Fruit fly (Drosophila melanogaster) whole organism, wandering third instar larva: ENCODE data around the gene CG10660.

Source experiments
- Abd-B ChIP-seq: fragments of >200 bp; optimal IDR thresholded peaks from 2 replicates; lab custom pipeline; 2017; ENCODE audit warnings: missing biosample characterization, missing genetic modification characterization
- CG32264 ChIP-seq: fragments of 200-800 bp; sonication (Bioruptor generic); optimal IDR thresholded peaks from 2 replicates; lab custom pipeline; 2016; ENCODE audit warnings: missing biosample characterization, missing genetic modification characterization
- CG9705 ChIP-seq: fragments of 200-800 bp; sonication (Bioruptor generic); optimal IDR thresholded peaks from 2 replicates; lab custom pipeline; 2018; ENCODE audit warnings: missing biosample characterization, mild to moderate bottlenecking, missing genetic modification characterization
- CrebA ChIP-seq: fragments of 200-800 bp; sonication (Bioruptor generic); optimal IDR thresholded peaks from 2 replicates; lab custom pipeline; 2016; ENCODE audit warnings: missing biosample characterization, mild to moderate bottlenecking, missing genetic modification characterization, borderline replicate concordance
- Dfd ChIP-seq: fragments of >200 bp; optimal IDR thresholded peaks from 2 replicates; lab custom pipeline; 2017; ENCODE audit warnings: missing biosample characterization, missing genetic modification characterization
- Dif ChIP-seq: fragments of 200-275, 200-300 bp; sonication (Bioruptor generic); optimal IDR thresholded peaks from 2 replicates; lab custom pipeline; 2018; ENCODE audit warnings: missing biosample characterization, missing genetic modification characterization; ENCODE audit not compliant: partially characterized antibody
- GATAd ChIP-seq: sonication (Bioruptor generic); optimal IDR thresholded peaks from 2 replicates; lab custom pipeline; 2016; ENCODE audit warnings: missing biosample characterization, missing genetic modification characterization
- HLH106 ChIP-seq: fragments of 200-800 bp; optimal IDR thresholded peaks from 3 replicates; lab custom pipeline; 2019; ENCODE audit warnings: missing biosample characterization, mild to moderate bottlenecking, missing genetic modification characterization, moderate library complexity
- Hnf4 ChIP-seq: fragments of 200-800 bp; sonication (Bioruptor generic); optimal IDR thresholded peaks from 2 replicates; lab custom pipeline; 2016; ENCODE audit warnings: missing biosample characterization, mild to moderate bottlenecking, missing genetic modification characterization
- Hr78 ChIP-seq: fragments of >200 bp; optimal IDR thresholded peaks from 2 replicates; lab custom pipeline; 2017; ENCODE audit warnings: missing biosample characterization, missing genetic modification characterization
- Hr83 ChIP-seq: fragments of 200-300 bp; sonication (Bioruptor generic); optimal IDR thresholded peaks from 2 replicates; lab custom pipeline; 2016; ENCODE audit warnings: missing biosample characterization, mild to moderate bottlenecking, missing genetic modification characterization, moderate library complexity; ENCODE audit not compliant: poor library complexity, severe bottlenecking
- Jra ChIP-seq: sonication (Bioruptor generic); optimal IDR thresholded peaks from 2 replicates; lab custom pipeline; 2016; ENCODE audit warnings: missing biosample characterization, missing genetic modification characterization
- Mio ChIP-seq: sonication (Bioruptor generic); optimal IDR thresholded peaks from 2 replicates; lab custom pipeline; 2016; ENCODE audit warnings: missing biosample characterization, missing genetic modification characterization
- Myc ChIP-seq: fragments of >200 bp; optimal IDR thresholded peaks from 2 replicates; lab custom pipeline; 2017
- N ChIP-seq: fragments of >200 bp; optimal IDR thresholded peaks from 2 replicates; lab custom pipeline; 2018; ENCODE audit warnings: missing biosample characterization, missing external identifiers, missing genetic modification characterization
- OdsH ChIP-seq: fragments of 200-800 bp; sonication (Bioruptor generic); optimal IDR thresholded peaks from 2 replicates; lab custom pipeline; 2016; ENCODE audit warnings: missing biosample characterization, mild to moderate bottlenecking, missing genetic modification characterization
- Rel ChIP-seq, 2 experiments: fragments of 200-800 bp; sonication (Bioruptor generic) in 1 of 2; optimal IDR thresholded peaks; 2 replicates in 1 of 2; 3 replicates in 1 of 2; lab custom pipeline; 2016 to 2019; ENCODE audit warnings: mild to moderate bottlenecking in 2 of 2, missing biosample characterization in 2 of 2, missing genetic modification characterization in 2 of 2, moderate library complexity in 1 of 2
- Sp1 ChIP-seq: fragments of 200-800 bp; sonication (Bioruptor generic); optimal IDR thresholded peaks from 3 replicates; lab custom pipeline; 2019; ENCODE audit warnings: missing biosample characterization, mild to moderate bottlenecking, missing genetic modification characterization, moderate library complexity
- Vsx2 ChIP-seq: fragments of 200-300, 225-300 bp; sonication (Bioruptor generic); optimal IDR thresholded peaks from 2 replicates; lab custom pipeline; 2018; ENCODE audit warnings: missing biosample characterization, missing genetic modification characterization; ENCODE audit not compliant: partially characterized antibody
- br ChIP-seq: fragments of 200-800 bp; sonication (Bioruptor generic); optimal IDR thresholded peaks from 2 replicates; lab custom pipeline; 2016; ENCODE audit warnings: missing biosample characterization, missing genetic modification characterization
- brk ChIP-seq: fragments of 200-800 bp; sonication (Bioruptor generic); optimal IDR thresholded peaks from 2 replicates; lab custom pipeline; 2016; ENCODE audit warnings: missing biosample characterization, mild to moderate bottlenecking, missing genetic modification characterization
- dl ChIP-seq, 2 experiments: fragments of 175-275, 200-275 bp in 1 of 2; fragments of 200-275 bp in 1 of 2; sonication (Bioruptor generic); optimal IDR thresholded peaks; lab custom pipeline; 2018; ENCODE audit warnings: mild to moderate bottlenecking in 2 of 2, missing biosample characterization in 2 of 2, missing genetic modification characterization in 2 of 2, moderate library complexity in 2 of 2; ENCODE audit not compliant: partially characterized antibody in 2 of 2, insufficient read depth in 1 of 2
- dmrt93B ChIP-seq: fragments of 200-800 bp; sonication (Bioruptor generic); optimal IDR thresholded peaks from 2 replicates; lab custom pipeline; 2018; ENCODE audit warnings: missing biosample characterization, mild to moderate bottlenecking, missing genetic modification characterization
- dsf ChIP-seq: sonication (Bioruptor generic); optimal IDR thresholded peaks from 2 replicates; lab custom pipeline; 2016; ENCODE audit warnings: missing biosample characterization, missing genetic modification characterization, borderline replicate concordance
- ey ChIP-seq: fragments of 200-800 bp; sonication (Bioruptor generic); optimal IDR thresholded peaks from 2 replicates; lab custom pipeline; 2016; ENCODE audit warnings: missing biosample characterization, missing genetic modification characterization
- foxo ChIP-seq, 2 experiments: fragments of 200-800 bp; sonication (Bioruptor generic); optimal IDR thresholded peaks; 2 replicates in 1 of 2; 3 replicates in 1 of 2; lab custom pipeline; 2016 to 2017; ENCODE audit warnings: missing biosample characterization in 2 of 2, missing genetic modification characterization in 2 of 2
- fru ChIP-seq: fragments of 200-800 bp; sonication (Bioruptor generic); optimal IDR thresholded peaks from 3 replicates; lab custom pipeline; 2016; ENCODE audit warnings: missing biosample characterization, mild to moderate bottlenecking, missing genetic modification characterization
- h ChIP-seq: fragments of 200-800 bp; sonication (Bioruptor generic); optimal IDR thresholded peaks from 3 replicates; lab custom pipeline; 2016; ENCODE audit warnings: missing biosample characterization, mild to moderate bottlenecking, missing genetic modification characterization
- jim ChIP-seq: fragments of 175-275, 200-325 bp; sonication (Bioruptor generic); optimal IDR thresholded peaks from 2 replicates; lab custom pipeline; 2016; ENCODE audit warnings: missing biosample characterization, mild to moderate bottlenecking, missing genetic modification characterization
- lola ChIP-seq: fragments of >200 bp; optimal IDR thresholded peaks from 2 replicates; lab custom pipeline; 2017; ENCODE audit warnings: missing biosample characterization, missing genetic modification characterization
- pan ChIP-seq: fragments of >200 bp; optimal IDR thresholded peaks from 2 replicates; lab custom pipeline; 2017
- psq ChIP-seq: fragments of 200-800 bp; sonication (Bioruptor generic); optimal IDR thresholded peaks from 3 replicates; lab custom pipeline; 2017; ENCODE audit warnings: missing biosample characterization, mild to moderate bottlenecking, missing genetic modification characterization, moderate library complexity
- rgr ChIP-seq: fragments of 200-800 bp; sonication (Bioruptor generic); optimal IDR thresholded peaks from 3 replicates; lab custom pipeline; 2016; ENCODE audit warnings: missing biosample characterization, mild to moderate bottlenecking, missing genetic modification characterization
- sage ChIP-seq: fragments of 200-800 bp; sonication (Bioruptor generic); optimal IDR thresholded peaks from 2 replicates; lab custom pipeline; 2016; ENCODE audit warnings: missing biosample characterization, mild to moderate bottlenecking, missing genetic modification characterization
- sv ChIP-seq: fragments of 200-800 bp; sonication (Bioruptor generic); optimal IDR thresholded peaks from 3 replicates; lab custom pipeline; 2016; ENCODE audit warnings: missing biosample characterization, missing genetic modification characterization
- tai ChIP-seq: sonication (Bioruptor generic); optimal IDR thresholded peaks from 2 replicates; lab custom pipeline; 2016; ENCODE audit warnings: missing biosample characterization, missing genetic modification characterization
- usp ChIP-seq: fragments of >200 bp; optimal IDR thresholded peaks from 2 replicates; lab custom pipeline; 2017; ENCODE audit warnings: missing biosample characterization, missing genetic modification characterization
- woc ChIP-seq: sonication (Bioruptor generic); optimal IDR thresholded peaks from 2 replicates; lab custom pipeline; 2016; ENCODE audit warnings: missing biosample characterization, mild to moderate bottlenecking, missing genetic modification characterization

Gene CG10660

DNA sequence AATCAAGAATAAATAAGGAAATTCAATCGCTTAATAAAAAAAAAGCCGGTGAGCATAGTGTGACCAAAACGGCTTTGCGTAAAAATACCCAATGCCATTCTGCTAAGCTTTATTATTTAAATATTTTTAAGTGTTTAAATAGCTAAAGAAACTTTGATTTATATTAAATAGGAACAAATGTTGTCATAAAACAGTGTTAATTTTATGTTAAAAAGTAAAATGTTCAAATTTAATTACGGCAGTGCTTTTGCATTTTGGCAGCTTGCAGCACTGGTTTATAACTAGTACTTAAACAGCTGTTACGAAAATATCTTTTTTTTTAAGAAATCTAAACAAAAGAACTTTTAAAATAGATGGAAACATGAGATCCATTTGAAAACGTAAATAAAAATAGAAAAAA, 10.8 kb upstream of the CG10660 start, which contains the start of the genes CG10638 and CG10681:
TSS of gene CG10638 (minus strand) at position 63 of the 400 bp plus-strand sequence.
TSS of gene CG10681 (plus strand) at position 265 of the 400 bp plus-strand sequence.
- peak; percentile 65 for TF ChIP-seq rgr (GFP tag; lab: Kevin White, UChicago)
- peak; percentile 1 for TF ChIP-seq Myc (lab: Kevin White, UChicago)
- TF ChIP-seq pan (lab: Kevin White, UChicago): no peak
- TF ChIP-seq Hr78 (GFP tag; lab: Kevin White, UChicago): no peak
- peak; percentile 40 for TF ChIP-seq OdsH (GFP tag; lab: Kevin White, UChicago)
- TF ChIP-seq Jra: peak; percentile 77
- peak; percentile 8 for TF ChIP-seq Hr83 (GFP tag; lab: Kevin White, UChicago)
- TF ChIP-seq br (GFP tag; lab: Kevin White, UChicago): peak; percentile 44
- no peak for TF ChIP-seq N (GFP tag; lab: Kevin White, UChicago)
- no peak for TF ChIP-seq brk (GFP tag; lab: Kevin White, UChicago)
- TF ChIP-seq dl (GFP tag; optimal IDR thresholded peaks at IDR 0.05; lab: Kevin White, UChicago; ENCODE audit: insufficient read depth in 1 of 2, partially characterized antibody in 2 of 2): no peak
- TF ChIP-seq Dif (GFP tag; lab: Kevin White, UChicago): no peak
- TF ChIP-seq h: peak; percentile 73
- TF ChIP-seq lola (GFP tag; lab: Kevin White, UChicago): no peak
- TF ChIP-seq dsf (GFP tag; lab: Kevin White, UChicago): peak; percentile 61
- TF ChIP-seq jim (GFP tag; lab: Kevin White, UChicago): no peak
- TF ChIP-seq Sp1: peak; percentile 45
- TF ChIP-seq woc (GFP tag; lab: Kevin White, UChicago): peak; percentile 31
- no peak for TF ChIP-seq CG9705 (GFP tag; lab: Kevin White, UChicago)
- no peak for TF ChIP-seq tai (GFP tag; lab: Kevin White, UChicago)
- TF ChIP-seq dmrt93B (GFP tag; lab: Kevin White, UChicago): no peak
- no peak for TF ChIP-seq GATAd (GFP tag; lab: Kevin White, UChicago)
- no peak for TF ChIP-seq usp (GFP tag; lab: Kevin White, UChicago)
- peak; percentile 58 for TF ChIP-seq sv (GFP tag; lab: Kevin White, UChicago)
- TF ChIP-seq Dfd (GFP tag; lab: Kevin White, UChicago): no peak
- TF ChIP-seq sage (GFP tag; lab: Kevin White, UChicago): peak; percentile 83
- peak in 1 of 2 experiments; percentile 68 for TF ChIP-seq foxo (GFP tag; optimal IDR thresholded peaks at IDR 0.05; lab: Kevin White, UChicago)
- TF ChIP-seq CG32264: peak; percentile 41
- no peak for TF ChIP-seq CrebA (GFP tag; lab: Kevin White, UChicago)
- no peak for TF ChIP-seq Vsx2 (GFP tag; lab: Kevin White, UChicago)
- no peak for TF ChIP-seq Mio (GFP tag; lab: Kevin White, UChicago)
- peak; percentile 6 for TF ChIP-seq psq (GFP tag; lab: Kevin White, UChicago)
- no peak for TF ChIP-seq Abd-B (GFP tag; lab: Kevin White, UChicago)
- peak; percentile 40 for TF ChIP-seq ey (GFP tag; lab: Kevin White, UChicago)
- TF ChIP-seq fru (GFP tag; lab: Kevin White, UChicago): peak; percentile 59
- no peak for TF ChIP-seq Rel (GFP tag; optimal IDR thresholded peaks at IDR 0.05; lab: Kevin White, UChicago)
- peak; percentile 55 for TF ChIP-seq Rel (tag; optimal IDR thresholded peaks at IDR 0.05; lab: Kevin White, UChicago)
- peak; percentile 47 for TF ChIP-seq HLH106 (tag; lab: Kevin White, UChicago)
- peak; percentile 79 for TF ChIP-seq Hnf4 (GFP tag; lab: Kevin White, UChicago)
